Worm (Caenorhabditis elegans) whole organism, L2 larva: ENCODE data around the gene acr-14.
A peak's percentile ranks its signal among the peaks of the same experiment; 100 is the strongest.

ENCODE experiments used
- C34F6.9 ChIP-seq: fragments of 150-350 bp; optimal IDR thresholded peaks from 2 replicates; lab custom pipeline; 2014; ENCODE audit warnings: missing biosample characterization, missing genetic modification characterization
- F13H6.1 ChIP-seq: sonication (generic microtip); optimal IDR thresholded peaks from 2 replicates; lab custom pipeline; 2016; ENCODE audit warnings: missing genetic modification characterization, missing compliant biosample characterization
- R02D3.7 ChIP-seq: fragments of 150-350 bp; optimal IDR thresholded peaks from 2 replicates; lab custom pipeline; 2014; ENCODE audit warnings: missing biosample characterization, missing genetic modification characterization
- Y55F3AM.14 ChIP-seq: fragments of 200-800 bp; sonication (Bioruptor generic); optimal IDR thresholded peaks from 2 replicates; lab custom pipeline; 2018; ENCODE audit warnings: mild to moderate bottlenecking, missing genetic modification characterization, missing compliant biosample characterization
- ZK546.5 ChIP-seq: sonication (generic microtip); optimal IDR thresholded peaks from 2 replicates; lab custom pipeline; 2017; ENCODE audit warnings: missing biosample characterization, missing genetic modification characterization
- alr-1 ChIP-seq: fragments of 150-350 bp; optimal IDR thresholded peaks from 2 replicates; lab custom pipeline; 2014; ENCODE audit warnings: missing biosample characterization, missing genetic modification characterization
- aly-2 ChIP-seq: fragments of 150-350 bp; optimal IDR thresholded peaks from 2 replicates; lab custom pipeline; 2014; ENCODE audit warnings: missing biosample characterization, missing genetic modification characterization
- ama-1 ChIP-seq: fragments of 150-350 bp; optimal IDR thresholded peaks from 2 replicates; lab custom pipeline; 2018; ENCODE audit warnings: inconsistent platforms
- blmp-1 ChIP-seq: sonication (generic microtip); optimal IDR thresholded peaks from 2 replicates; lab custom pipeline; 2017; ENCODE audit warnings: missing genetic modification characterization, mild to moderate bottlenecking, missing compliant biosample characterization, antibody characterized with exemption, moderate library complexity; ENCODE audit not compliant: insufficient read depth
- ceh-16 ChIP-seq: fragments of 150-350 bp; optimal IDR thresholded peaks from 2 replicates; lab custom pipeline; 2014; ENCODE audit warnings: missing biosample characterization, missing genetic modification characterization
- ceh-82 ChIP-seq: fragments of 150-350 bp; optimal IDR thresholded peaks from 2 replicates; lab custom pipeline; 2014; ENCODE audit warnings: missing biosample characterization, missing genetic modification characterization
- crh-2 ChIP-seq: sonication (generic microtip); optimal IDR thresholded peaks from 2 replicates; lab custom pipeline; 2017; ENCODE audit warnings: missing biosample characterization, missing genetic modification characterization
- dmd-4 ChIP-seq: sonication (generic microtip); optimal IDR thresholded peaks from 2 replicates; lab custom pipeline; 2017; ENCODE audit warnings: missing biosample characterization, missing genetic modification characterization
- egl-27 ChIP-seq: sonication (generic microtip); optimal IDR thresholded peaks from 3 replicates; lab custom pipeline; 2017; ENCODE audit warnings: missing biosample characterization, missing genetic modification reagents, missing genetic modification characterization
- elt-1 ChIP-seq: fragments of 150-350 bp; optimal IDR thresholded peaks from 2 replicates; lab custom pipeline; 2014; ENCODE audit warnings: missing biosample characterization, missing genetic modification characterization
- elt-3 ChIP-seq: sonication (generic microtip); optimal IDR thresholded peaks from 2 replicates; lab custom pipeline; 2017; ENCODE audit warnings: missing biosample characterization, missing genetic modification characterization
- fos-1 ChIP-seq: fragments of 150-350 bp; optimal IDR thresholded peaks from 2 replicates; lab custom pipeline; 2014; ENCODE audit warnings: missing biosample characterization, missing genetic modification characterization
- gmeb-1 ChIP-seq: fragments of 150-350 bp; optimal IDR thresholded peaks from 2 replicates; lab custom pipeline; 2014; ENCODE audit warnings: missing biosample characterization, missing genetic modification characterization
- lin-11 ChIP-seq: fragments of 150-350 bp; sonication (generic microtip); optimal IDR thresholded peaks from 2 replicates; lab custom pipeline; 2014; ENCODE audit warnings: missing biosample characterization, missing genetic modification characterization, inconsistent platforms, mixed read lengths
- lin-13 ChIP-seq: fragments of 150-350 bp; optimal IDR thresholded peaks from 2 replicates; lab custom pipeline; 2014; ENCODE audit warnings: missing biosample characterization, missing genetic modification reagents, missing genetic modification characterization
- lsy-2 ChIP-seq, 2 experiments: fragments of 150-350 bp in 1 of 2; sonication (generic microtip) in 1 of 2; optimal IDR thresholded peaks; 2 replicates each; lab custom pipeline; 2014 to 2017; ENCODE audit warnings: missing biosample characterization in 2 of 2, missing genetic modification characterization in 2 of 2
- mab-5 ChIP-seq: fragments of 150-350 bp; optimal IDR thresholded peaks from 2 replicates; lab custom pipeline; 2014; ENCODE audit warnings: missing biosample characterization, missing genetic modification characterization
- mbf-1 ChIP-seq: sonication (generic microtip); optimal IDR thresholded peaks from 2 replicates; lab custom pipeline; 2017; ENCODE audit warnings: missing biosample characterization, missing genetic modification characterization
- mdl-1 ChIP-seq, 2 experiments: fragments of 150-350 bp in 1 of 2; sonication (generic microtip) in 1 of 2; optimal IDR thresholded peaks; 2 replicates each; lab custom pipeline; 2017; ENCODE audit warnings: missing biosample characterization in 2 of 2, missing genetic modification characterization in 2 of 2
- nhr-10 ChIP-seq: sonication (generic microtip); optimal IDR thresholded peaks from 2 replicates; lab custom pipeline; 2017; ENCODE audit warnings: missing biosample characterization, missing genetic modification characterization
- nhr-11 ChIP-seq: fragments of 150-350 bp; optimal IDR thresholded peaks from 2 replicates; lab custom pipeline; 2014; ENCODE audit warnings: missing biosample characterization, missing genetic modification characterization
- nhr-12 ChIP-seq: fragments of 150-350 bp; optimal IDR thresholded peaks from 2 replicates; lab custom pipeline; 2014; ENCODE audit warnings: missing biosample characterization, missing genetic modification characterization
- nhr-129 ChIP-seq: fragments of 150-350 bp; optimal IDR thresholded peaks from 2 replicates; lab custom pipeline; 2014; ENCODE audit warnings: missing biosample characterization, missing genetic modification characterization
- nhr-21 ChIP-seq: fragments of 150-350 bp; optimal IDR thresholded peaks from 2 replicates; lab custom pipeline; 2014; ENCODE audit warnings: missing biosample characterization, missing genetic modification characterization
- nhr-237 ChIP-seq: fragments of 150-350 bp; optimal IDR thresholded peaks from 2 replicates; lab custom pipeline; 2014; ENCODE audit warnings: missing biosample characterization, missing genetic modification characterization
- nhr-25 ChIP-seq: fragments of 150-350 bp; sonication (generic microtip); optimal IDR thresholded peaks from 3 replicates; lab custom pipeline; 2014; ENCODE audit warnings: missing biosample characterization, missing genetic modification characterization
- nhr-6 ChIP-seq: fragments of 150-350 bp; optimal IDR thresholded peaks from 2 replicates; lab custom pipeline; 2014; ENCODE audit warnings: missing biosample characterization, missing genetic modification characterization
- nhr-77 ChIP-seq: fragments of 150-350 bp; optimal IDR thresholded peaks from 2 replicates; lab custom pipeline; 2014; ENCODE audit warnings: missing biosample characterization, missing genetic modification characterization
- peb-1 ChIP-seq: fragments of 150-350 bp; optimal IDR thresholded peaks from 2 replicates; lab custom pipeline; 2014; ENCODE audit warnings: missing biosample characterization, missing genetic modification characterization
- sem-4 ChIP-seq: fragments of 150-350 bp; optimal IDR thresholded peaks from 2 replicates; lab custom pipeline; 2014; ENCODE audit warnings: missing biosample characterization, missing genetic modification reagents, missing genetic modification characterization
- skn-1 ChIP-seq: sonication (generic microtip); optimal IDR thresholded peaks from 2 replicates; lab custom pipeline; 2017; ENCODE audit warnings: missing biosample characterization, missing genetic modification characterization
- sma-3 ChIP-seq: sonication (generic microtip); optimal IDR thresholded peaks from 2 replicates; lab custom pipeline; 2016; ENCODE audit warnings: missing genetic modification reagents, missing genetic modification characterization, missing compliant biosample characterization
- snpc-4 ChIP-seq: fragments of 150-350 bp; optimal IDR thresholded peaks from 2 replicates; lab custom pipeline; 2014; ENCODE audit warnings: missing biosample characterization, missing genetic modification characterization
- unc-39 ChIP-seq: fragments of 150-350 bp; optimal IDR thresholded peaks from 2 replicates; lab custom pipeline; 2014; ENCODE audit warnings: missing biosample characterization, missing genetic modification characterization
- unc-55 ChIP-seq: fragments of 150-350 bp; sonication (generic microtip); optimal IDR thresholded peaks from 3 replicates; lab custom pipeline; 2014; ENCODE audit warnings: missing biosample characterization, missing genetic modification reagents, missing genetic modification characterization
- unc-62 ChIP-seq: fragments of 150-350 bp; optimal IDR thresholded peaks from 2 replicates; lab custom pipeline; 2014; ENCODE audit warnings: missing biosample characterization, missing genetic modification reagents, missing genetic modification characterization
- zag-1 ChIP-seq: fragments of 150-350 bp; optimal IDR thresholded peaks from 2 replicates; lab custom pipeline; 2014; ENCODE audit warnings: missing biosample characterization, missing genetic modification characterization
- ztf-1 ChIP-seq: fragments of 200-800 bp; sonication (Bioruptor generic); conservative IDR thresholded peaks from 2 replicates; pipeline ENCODE4 v1.3.6; 2022; ENCODE audit warnings: missing genetic modification characterization, missing compliant biosample characterization
- ztf-11 ChIP-seq: sonication (generic microtip); optimal IDR thresholded peaks from 2 replicates; lab custom pipeline; 2017; ENCODE audit warnings: missing biosample characterization, missing genetic modification characterization

acr-14 gene

ce11 chrII:8143278-8143931, 33.6 kb downstream of the acr-14 start, which contains the start of the genes ints-11 and rpl-10:
Gene ints-11, minus strand, starts transcription at chrII:8143478.
Gene rpl-10, plus strand, starts transcription at chrII:8143881.
- TF ChIP-seq ztf-11 (tag; lab: Kevin White, UChicago) (no peak), mab-5 (tag; lab: Kevin White, UChicago) (no peak), skn-1 (tag; lab: Kevin White, UChicago) (peak; percentile 6), lsy-2 (tag; optimal IDR thresholded peaks at IDR 0.05; lab: Kevin White, UChicago) (peak; percentile 65 to 97), gmeb-1 (peak; percentile 56), fos-1 (tag; lab: Kevin White, UChicago) (peak; percentile 42), mbf-1 (no peak), crh-2 (tag; lab: Kevin White, UChicago) (peak; percentile 58), unc-62 (no peak), aly-2 (tag; lab: Kevin White, UChicago) (no peak), lin-11 (tag; lab: Kevin White, UChicago) (no peak), peb-1 (tag; lab: Kevin White, UChicago) (no peak), unc-55 (peak; percentile 85), nhr-6 (tag; lab: Kevin White, UChicago) (no peak), nhr-129 (tag; lab: Kevin White, UChicago) (peak; percentile 69), nhr-10 (tag; lab: Kevin White, UChicago) (no peak), sma-3 (peak; percentile 43), C34F6.9 (peak; percentile 85), blmp-1 (no peak), egl-27 (tag; lab: Kevin White, UChicago) (no peak), ztf-1 (GFP tag; lab: Robert Waterston, UW) (no peak), lin-13 (GFP tag; lab: Kevin White, UChicago) (peak; percentile 22), R02D3.7 (tag; lab: Kevin White, UChicago) (no peak), ZK546.5 (tag; lab: Kevin White, UChicago) (no peak), dmd-4 (no peak), zag-1 (no peak), sem-4 (tag; lab: Kevin White, UChicago) (no peak)

- TF ChIP-seq sem-4 (tag; lab: Kevin White, UChicago) (no peak), F13H6.1 (no peak), nhr-10 (tag; lab: Kevin White, UChicago) (no peak), snpc-4 (tag; lab: Kevin White, UChicago) (no peak), zag-1 (no peak)
These were observed 35.9 kb downstream of the acr-14 start for ce11 chrII:8141135-8141534.

- TF ChIP-seq lsy-2 (tag; optimal IDR thresholded peaks at IDR 0.05; lab: Kevin White, UChicago) = peak in 1 of 2 experiments; percentile 27
- TF ChIP-seq fos-1 (tag; lab: Kevin White, UChicago) = peak; percentile 0
- TF ChIP-seq aly-2 (tag; lab: Kevin White, UChicago) = no peak
- TF ChIP-seq nhr-21 (tag; lab: Kevin White, UChicago) = no peak
- no peak for TF ChIP-seq nhr-10 (tag; lab: Kevin White, UChicago)
- no peak for TF ChIP-seq ZK546.5 (tag; lab: Kevin White, UChicago)
- TF ChIP-seq nhr-129 (tag; lab: Kevin White, UChicago) = no peak
- no peak for TF ChIP-seq ztf-1 (GFP tag; lab: Robert Waterston, UW)
- TF ChIP-seq unc-55 = peak; percentile 2
- no peak for TF ChIP-seq ztf-11 (tag; lab: Kevin White, UChicago)
- TF ChIP-seq mdl-1 (tag; optimal IDR thresholded peaks at IDR 0.05; lab: Kevin White, UChicago) = no peak
- no peak for TF ChIP-seq nhr-12 (tag; lab: Kevin White, UChicago)
- no peak for TF ChIP-seq Y55F3AM.14
- no peak for TF ChIP-seq sma-3
- no peak for TF ChIP-seq nhr-237
- TF ChIP-seq elt-1 (tag; lab: Kevin White, UChicago) = no peak
- TF ChIP-seq nhr-77 (tag; lab: Kevin White, UChicago) = no peak
- TF ChIP-seq nhr-11 (tag; lab: Kevin White, UChicago) = no peak
- TF ChIP-seq egl-27 (tag; lab: Kevin White, UChicago) = no peak
- TF ChIP-seq snpc-4 (tag; lab: Kevin White, UChicago) = no peak
- no peak for TF ChIP-seq elt-3
- peak; percentile 36 for TF ChIP-seq C34F6.9
- TF ChIP-seq gmeb-1 = no peak
- TF ChIP-seq lin-13 (GFP tag; lab: Kevin White, UChicago) = no peak
- no peak for TF ChIP-seq peb-1 (tag; lab: Kevin White, UChicago)
- TF ChIP-seq nhr-25 (tag; lab: Kevin White, UChicago) = no peak
- TF ChIP-seq skn-1 (tag; lab: Kevin White, UChicago) = peak; percentile 86
- TF ChIP-seq nhr-6 (tag; lab: Kevin White, UChicago) = no peak
- no peak for TF ChIP-seq F13H6.1
- TF ChIP-seq alr-1 = no peak
- no peak for TF ChIP-seq ceh-16 (tag; lab: Kevin White, UChicago)
- no peak for TF ChIP-seq zag-1
- TF ChIP-seq unc-39 = no peak
- TF ChIP-seq ceh-82 (tag; lab: Kevin White, UChicago) = no peak
- no peak for TF ChIP-seq R02D3.7 (tag; lab: Kevin White, UChicago)
- no peak for TF ChIP-seq ama-1 (lab: Kevin White, UChicago)
- TF ChIP-seq crh-2 (tag; lab: Kevin White, UChicago) = no peak
These were observed 38.9 kb downstream of the acr-14 start, which contains the start of gene cdc-48.2 for ce11 chrII:8138015-8138546. Gene cdc-48.2, plus strand, starts transcription at chrII:8138496.
